Fruit fly (Drosophila melanogaster): ENCODE results near the gene RpS14b.

DNA sequence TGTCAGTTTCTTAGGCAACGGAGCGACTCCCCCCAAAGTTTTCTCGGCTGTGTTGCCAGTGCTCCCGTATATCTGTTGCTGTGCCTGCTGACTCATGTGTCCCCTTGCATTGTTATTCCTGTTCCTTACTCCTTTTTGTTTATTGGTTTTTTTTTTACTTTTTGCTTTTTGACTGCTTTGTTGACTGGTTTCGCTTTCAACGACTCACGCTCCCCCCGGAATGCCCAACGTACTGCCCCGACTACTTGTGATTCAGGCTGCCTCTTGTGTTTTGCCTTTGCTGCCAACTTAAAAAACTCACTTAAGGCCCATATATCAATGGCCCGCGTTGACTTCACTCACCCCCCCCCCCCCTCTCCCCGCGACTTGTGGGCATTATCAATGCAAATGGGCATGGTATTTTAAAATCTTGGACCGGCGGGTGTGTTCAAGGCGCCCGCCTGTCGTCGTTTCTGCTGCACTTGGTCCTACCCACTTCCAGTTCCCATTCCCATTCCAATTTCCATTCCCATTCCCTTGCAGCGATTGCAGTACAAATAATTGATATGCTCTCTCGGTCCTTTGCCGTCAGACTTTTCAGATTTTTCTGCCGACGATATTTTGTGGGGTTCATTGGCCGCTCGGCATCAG, 38.7 kb downstream of the RpS14b start:
- TF ChIP-seq h (optimal IDR thresholded peaks at IDR 0.05) (no peak), Myc (optimal IDR thresholded peaks at IDR 0.05) (no peak), insv (optimal IDR thresholded peaks at IDR 0.05) (no peak), psq (optimal IDR thresholded peaks at IDR 0.05) (no peak), ttk (optimal IDR thresholded peaks at IDR 0.05) (no peak)
